Fruit fly (Drosophila melanogaster) whole organism, embryonic: ENCODE results near the gene CG14221.

Source experiments
- BtbVII ChIP-seq: fragments of 200-800 bp; sonication (Bioruptor generic); optimal IDR thresholded peaks from 3 replicates; lab custom pipeline; 2017; ENCODE audit warnings: missing biosample characterization, mild to moderate bottlenecking, missing genetic modification characterization
- CG10959 ChIP-seq: fragments of 200-800 bp; sonication (Bioruptor generic); IDR thresholded peaks from 2 replicates; pipeline ENCODE4 v1.3.6; 2022; ENCODE audit warnings: missing biosample characterization, missing genetic modification characterization
- CG13424 ChIP-seq: fragments of 200-800 bp; sonication (Bioruptor generic); optimal IDR thresholded peaks from 2 replicates; lab custom pipeline; 2019; ENCODE audit warnings: missing biosample characterization, mild to moderate bottlenecking, missing genetic modification characterization, moderate library complexity
- CG14441 ChIP-seq: fragments of 200-800 bp; sonication (Bioruptor generic); IDR thresholded peaks from 2 replicates; pipeline ENCODE4 v1.3.6; 2022; ENCODE audit warnings: missing biosample characterization, missing genetic modification characterization
- CG17328 ChIP-seq: fragments of 200-800 bp; sonication (Bioruptor generic); IDR thresholded peaks from 2 replicates; pipeline ENCODE4 v1.3.6; 2022; ENCODE audit warnings: missing biosample characterization, missing genetic modification characterization
- CG2120 ChIP-seq: fragments of 200-800 bp; sonication (Bioruptor generic); optimal IDR thresholded peaks from 3 replicates; lab custom pipeline; 2016; ENCODE audit warnings: missing biosample characterization, missing genetic modification characterization
- CG3163 ChIP-seq: fragments of 200-800 bp; sonication (Bioruptor generic); optimal IDR thresholded peaks from 3 replicates; lab custom pipeline; 2016; ENCODE audit warnings: missing biosample characterization, missing genetic modification characterization
- CG4360 ChIP-seq: fragments of 200-800 bp; sonication (Bioruptor generic); IDR thresholded peaks from 2 replicates; pipeline ENCODE4 v1.3.6; 2022; ENCODE audit warnings: missing biosample characterization, missing genetic modification characterization
- CG4617 ChIP-seq: fragments of 200-800 bp; sonication (Bioruptor generic); optimal IDR thresholded peaks from 3 replicates; lab custom pipeline; 2016; ENCODE audit warnings: missing biosample characterization, missing genetic modification characterization, borderline replicate concordance
- CG4730 ChIP-seq: fragments of 200-800 bp; sonication (Bioruptor generic); IDR thresholded peaks from 2 replicates; pipeline ENCODE4 v1.3.6; 2022; ENCODE audit warnings: missing biosample characterization, missing genetic modification characterization
- CG6791 ChIP-seq: fragments of 200-800 bp; sonication (Bioruptor generic); IDR thresholded peaks from 3 replicates; pipeline ENCODE4 v1.3.6; 2022; ENCODE audit warnings: missing biosample characterization, missing genetic modification characterization; ENCODE audit not compliant: partially characterized antibody
- CG8290 ChIP-seq, 3 experiments: fragments of 200-800 bp; sonication (Bioruptor generic); optimal IDR thresholded peaks; 2 replicates each; lab custom pipeline; 2016 to 2019; ENCODE audit warnings: missing biosample characterization in 3 of 3, missing genetic modification characterization in 3 of 3, mild to moderate bottlenecking in 2 of 3, moderate library complexity in 1 of 3
- CG8765 ChIP-seq: fragments of 200-800 bp; sonication (Bioruptor generic); IDR thresholded peaks from 2 replicates; pipeline ENCODE4 v1.3.6; 2022; ENCODE audit warnings: missing biosample characterization, missing genetic modification characterization
- CG9727 ChIP-seq: fragments of 200-800 bp; sonication (Bioruptor generic); optimal IDR thresholded peaks from 3 replicates; lab custom pipeline; 2017; ENCODE audit warnings: missing biosample characterization, mild to moderate bottlenecking, missing genetic modification characterization
- Dfd ChIP-seq, 2 experiments: fragments of >200 bp; optimal IDR thresholded peaks; 2 replicates each; lab custom pipeline; 2017; ENCODE audit warnings: missing biosample characterization in 2 of 2, missing genetic modification characterization in 2 of 2
- Dip3 ChIP-seq: fragments of 200-800 bp; sonication (Bioruptor generic); optimal IDR thresholded peaks from 3 replicates; lab custom pipeline; 2016; ENCODE audit warnings: missing biosample characterization, missing genetic modification characterization
- Dll ChIP-seq: fragments of 200-800 bp; sonication (Bioruptor generic); IDR thresholded peaks from 4 replicates; pipeline ENCODE4 v1.3.6; 2022; ENCODE audit warnings: missing biosample characterization, missing genetic modification characterization; ENCODE audit not compliant: partially characterized antibody
- Hr3 ChIP-seq: fragments of 200-800 bp; sonication (Bioruptor generic); optimal IDR thresholded peaks from 3 replicates; lab custom pipeline; 2016; ENCODE audit warnings: missing biosample characterization, missing genetic modification characterization
- Hr78 ChIP-seq, 2 experiments: fragments of 200-800 bp in 1 of 2; fragments of >200 bp in 1 of 2; sonication (Bioruptor generic) in 1 of 2; optimal IDR thresholded peaks; 2 replicates each; lab custom pipeline; 2017 to 2019; ENCODE audit warnings: missing biosample characterization in 2 of 2, missing genetic modification characterization in 2 of 2, mild to moderate bottlenecking in 1 of 2, moderate library complexity in 1 of 2
- Lhr ChIP-seq: fragments of 200-800 bp; sonication (Bioruptor generic); optimal IDR thresholded peaks from 3 replicates; lab custom pipeline; 2017; ENCODE audit warnings: mild to moderate bottlenecking, missing biosample characterization, missing genetic modification reagents, missing genetic modification characterization
- Meics ChIP-seq: fragments of 200-800 bp; sonication (Bioruptor generic); optimal IDR thresholded peaks from 2 replicates; lab custom pipeline; 2017; ENCODE audit warnings: missing biosample characterization, mild to moderate bottlenecking, missing genetic modification characterization
- NFAT ChIP-seq: fragments of 200-800 bp; sonication (Bioruptor generic); IDR thresholded peaks from 2 replicates; pipeline ENCODE4 v1.3.6; 2022; ENCODE audit warnings: missing biosample characterization, missing genetic modification characterization
- Scr ChIP-seq: fragments of 200-800 bp; sonication (Bioruptor generic); IDR thresholded peaks from 2 replicates; pipeline ENCODE4 v1.3.6; 2022; ENCODE audit warnings: missing biosample characterization, missing genetic modification characterization; ENCODE audit not compliant: partially characterized antibody
- Side ChIP-seq: fragments of 200-800 bp; sonication (Bioruptor generic); optimal IDR thresholded peaks from 2 replicates; lab custom pipeline; 2016; ENCODE audit warnings: missing biosample characterization, missing genetic modification characterization
- Trl ChIP-seq, 3 experiments: fragments of >200 bp in 2 of 3; fragments of 200-800 bp in 1 of 3; sonication (Bioruptor generic) in 1 of 3; optimal IDR thresholded peaks; 2 replicates in 1 of 3; 3 replicates in 2 of 3; lab custom pipeline; 2016 to 2017; ENCODE audit warnings: missing biosample characterization in 1 of 3, missing genetic modification characterization in 1 of 3
- bab2 ChIP-seq: fragments of 200-800 bp; sonication (Bioruptor generic); optimal IDR thresholded peaks from 2 replicates; lab custom pipeline; 2016; ENCODE audit warnings: missing biosample characterization, missing genetic modification characterization
- bowl ChIP-seq: fragments of 200-800 bp; sonication (Bioruptor generic); IDR thresholded peaks from 2 replicates; pipeline ENCODE4 v1.3.6; 2022; ENCODE audit warnings: missing biosample characterization, missing genetic modification characterization
- br ChIP-seq: fragments of >200 bp; optimal IDR thresholded peaks from 2 replicates; lab custom pipeline; 2017
- bsh ChIP-seq, 2 experiments: fragments of 200-800 bp; sonication (Bioruptor generic); optimal IDR thresholded peaks; 2 replicates each; lab custom pipeline; 2017 to 2018; ENCODE audit warnings: mild to moderate bottlenecking in 2 of 2, missing biosample characterization in 2 of 2, missing genetic modification characterization in 2 of 2, moderate library complexity in 1 of 2
- cg ChIP-seq: fragments of 200-800 bp; sonication (Bioruptor generic); optimal IDR thresholded peaks from 3 replicates; lab custom pipeline; 2019; ENCODE audit warnings: missing biosample characterization, mild to moderate bottlenecking, missing genetic modification characterization, moderate library complexity
- crol ChIP-seq: fragments of 200-800 bp; sonication (Bioruptor generic); IDR thresholded peaks from 2 replicates; pipeline ENCODE4 v1.3.6; 2022; ENCODE audit warnings: missing biosample characterization, missing genetic modification characterization
- h ChIP-seq: fragments of >200 bp; optimal IDR thresholded peaks from 2 replicates; lab custom pipeline; 2017
- ind ChIP-seq: fragments of 200-800 bp; sonication (Bioruptor generic); optimal IDR thresholded peaks from 3 replicates; lab custom pipeline; 2016; ENCODE audit warnings: missing biosample characterization, missing genetic modification characterization
- jigr1 ChIP-seq: fragments of 200-800 bp; sonication (Bioruptor generic); IDR thresholded peaks from 3 replicates; pipeline ENCODE4 v1.3.6; 2022; ENCODE audit warnings: missing biosample characterization, missing genetic modification characterization
- jing ChIP-seq: fragments of 200-800 bp; sonication (Bioruptor generic); optimal IDR thresholded peaks from 2 replicates; lab custom pipeline; 2018; ENCODE audit warnings: missing biosample characterization, mild to moderate bottlenecking, missing genetic modification characterization
- kay ChIP-seq: fragments of 200-800 bp; sonication (Bioruptor generic); optimal IDR thresholded peaks from 2 replicates; lab custom pipeline; 2016; ENCODE audit warnings: missing biosample characterization, missing genetic modification characterization
- lilli ChIP-seq: fragments of 200-800 bp; sonication (Bioruptor generic); optimal IDR thresholded peaks from 3 replicates; lab custom pipeline; 2016; ENCODE audit warnings: missing biosample characterization, missing genetic modification characterization
- luna ChIP-seq: fragments of 200-800 bp; sonication (Bioruptor generic); optimal IDR thresholded peaks from 2 replicates; lab custom pipeline; 2016; ENCODE audit warnings: missing biosample characterization, missing genetic modification characterization
- pfk ChIP-seq: fragments of 200-800 bp; sonication (Bioruptor generic); optimal IDR thresholded peaks from 2 replicates; lab custom pipeline; 2018; ENCODE audit warnings: missing biosample characterization, mild to moderate bottlenecking, missing genetic modification characterization, moderate library complexity
- pho ChIP-seq: fragments of 200-800 bp; sonication (Bioruptor generic); optimal IDR thresholded peaks from 2 replicates; lab custom pipeline; 2016; ENCODE audit warnings: missing biosample characterization, missing genetic modification characterization
- phol ChIP-seq: fragments of 200-800 bp; sonication (Bioruptor generic); optimal IDR thresholded peaks from 3 replicates; lab custom pipeline; 2018; ENCODE audit warnings: missing biosample characterization, mild to moderate bottlenecking, missing genetic modification characterization, moderate library complexity
- pzg ChIP-seq: fragments of 200-800 bp; sonication (Bioruptor generic); optimal IDR thresholded peaks from 3 replicates; lab custom pipeline; 2018; ENCODE audit warnings: missing biosample characterization, mild to moderate bottlenecking, missing genetic modification characterization, moderate library complexity
- repo ChIP-seq: fragments of 200-800 bp; sonication (Bioruptor generic); optimal IDR thresholded peaks from 2 replicates; lab custom pipeline; 2016; ENCODE audit warnings: missing biosample characterization, missing genetic modification characterization
- row ChIP-seq: fragments of 200-800 bp; sonication (Bioruptor generic); IDR thresholded peaks from 3 replicates; pipeline ENCODE4 v1.3.6; 2022; ENCODE audit warnings: missing biosample characterization, missing genetic modification characterization
- sens ChIP-seq: fragments of 200-800 bp; sonication (Bioruptor generic); peaks from one replicate; lab custom pipeline; 2016; ENCODE audit warnings: missing biosample characterization, missing genetic modification characterization
- slou ChIP-seq: fragments of 200-800 bp; sonication (Bioruptor generic); optimal IDR thresholded peaks from 3 replicates; lab custom pipeline; 2016; ENCODE audit warnings: missing biosample characterization, missing genetic modification characterization
- so ChIP-seq: fragments of 200-800 bp; sonication (Bioruptor generic); IDR thresholded peaks from 3 replicates; pipeline ENCODE4 v1.3.6; 2022; ENCODE audit warnings: missing biosample characterization, missing genetic modification characterization
- tgo ChIP-seq: fragments of 200-800 bp; sonication (Bioruptor generic); IDR thresholded peaks from 3 replicates; pipeline ENCODE4 v1.3.6; 2022; ENCODE audit warnings: missing biosample characterization, missing genetic modification characterization
- tll ChIP-seq, 2 experiments: fragments of 200-800 bp in 1 of 2; fragments of >200 bp in 1 of 2; sonication (Bioruptor generic) in 1 of 2; optimal IDR thresholded peaks; 2 replicates each; lab custom pipeline; 2017 to 2019; ENCODE audit warnings: missing biosample characterization in 2 of 2, missing genetic modification characterization in 2 of 2, mild to moderate bottlenecking in 1 of 2, moderate library complexity in 1 of 2
- trh ChIP-seq: fragments of 200-800 bp; sonication (Bioruptor generic); optimal IDR thresholded peaks from 2 replicates; lab custom pipeline; 2016; ENCODE audit warnings: missing biosample characterization, missing genetic modification characterization

The CG14221 gene

dm6 chrX:19645873-19646541 is 25.0 kb upstream of the CG14221 start, which contains the start of gene Arp10 (continued):
- TF ChIP-seq CG13424 (peak; percentile 14), Dfd (GFP tag; optimal IDR thresholded peaks at IDR 0.05; lab: Kevin White, UChicago) (peak in 1 of 2 experiments; percentile 22), Trl (optimal IDR thresholded peaks at IDR 0.05; lab: Kevin White, UChicago) (no peak), Trl (GFP tag; optimal IDR thresholded peaks at IDR 0.05; lab: Kevin White, UChicago) (peak; percentile 41), Lhr (GFP tag; lab: Kevin White, UChicago) (no peak), kay (GFP tag; lab: Kevin White, UChicago) (no peak), bowl (GFP tag; lab: Robert Waterston, UW) (no peak), Hr3 (GFP tag; lab: Kevin White, UChicago) (no peak), sens (GFP tag; lab: Kevin White, UChicago) (peak; percentile 72), repo (no peak), Side (GFP tag; lab: Kevin White, UChicago) (no peak), luna (GFP tag; lab: Kevin White, UChicago) (no peak), Dll (peak; percentile 59; the same call in 3 of the 4 replicates), CG8765 (no peak), cg (GFP tag; lab: Kevin White, UChicago) (no peak), crol (GFP tag; lab: Robert Waterston, UW) (no peak), CG2120 (peak; percentile 41), pho (no peak), CG4617 (GFP tag; lab: Kevin White, UChicago) (peak; percentile 39), tgo (no peak), br (lab: Kevin White, UChicago) (no peak), pfk (GFP tag; lab: Kevin White, UChicago) (no peak), CG9727 (GFP tag; lab: Kevin White, UChicago) (peak; percentile 18), ind (GFP tag; lab: Kevin White, UChicago) (peak; percentile 0), CG10959 (GFP tag; lab: Robert Waterston, UW) (no peak), CG14441 (no peak), BtbVII (GFP tag; lab: Kevin White, UChicago) (no peak), bsh (GFP tag; optimal IDR thresholded peaks at IDR 0.05; lab: Kevin White, UChicago) (peak in 1 of 2 experiments; percentile 2), CG4360 (no peak), pzg (peak; percentile 59), Scr (GFP tag; lab: Robert Waterston, UW) (peak; percentile 51), row (GFP tag; lab: Robert Waterston, UW) (peak; percentile 77), Dip3 (GFP tag; lab: Kevin White, UChicago) (no peak), lilli (GFP tag; lab: Kevin White, UChicago) (peak; percentile 12), jigr1 (GFP tag; lab: Robert Waterston, UW) (no peak), phol (peak; percentile 40), NFAT (no peak), CG3163 (peak; percentile 23), Hr78 (GFP tag; optimal IDR thresholded peaks at IDR 0.05; lab: Kevin White, UChicago) (no peak), Meics (GFP tag; lab: Kevin White, UChicago) (peak; percentile 82), trh (GFP tag; lab: Kevin White, UChicago) (no peak), h (lab: Kevin White, UChicago) (no peak), CG6791 (0 out of 3 replicates have a peak, but pooled peaks have one; percentile 50), CG8290 (GFP tag; optimal IDR thresholded peaks at IDR 0.05; lab: Kevin White, UChicago) (peak; percentile 42), CG8290 (tag; optimal IDR thresholded peaks at IDR 0.05; lab: Kevin White, UChicago) (no peak), so (no peak), CG4730 (no peak), slou (no peak), CG17328 (GFP tag; lab: Robert Waterston, UW) (no peak), jing (GFP tag; lab: Kevin White, UChicago) (no peak), tll (GFP tag; optimal IDR thresholded peaks at IDR 0.05; lab: Kevin White, UChicago) (no peak), bab2 (GFP tag; lab: Kevin White, UChicago) (peak; percentile 23)
